Worm (Caenorhabditis elegans) whole organism, midembryonic: Measurements from ENCODE around the gene C39B5.2.

ENCODE experiments used
- cog-1 ChIP-seq: sonication (generic microtip); optimal IDR thresholded peaks from 2 replicates; lab custom pipeline; 2016; ENCODE audit warnings: missing genetic modification characterization, missing compliant biosample characterization
- flt-1 ChIP-seq: fragments of 200-800 bp; sonication (Bioruptor generic); IDR thresholded peaks from 2 replicates; pipeline ENCODE4 v1.3.6; 2022; ENCODE audit warnings: missing genetic modification characterization, missing compliant biosample characterization
- tab-1 ChIP-seq: fragments of 200-800 bp; sonication (Bioruptor generic); IDR thresholded peaks from 2 replicates; pipeline ENCODE4 v1.3.6; 2022; ENCODE audit warnings: missing genetic modification characterization, missing compliant biosample characterization
- ztf-23 ChIP-seq: fragments of 200-800 bp; sonication (Bioruptor generic); IDR thresholded peaks from 2 replicates; pipeline ENCODE4 v1.3.6; 2022; ENCODE audit warnings: missing genetic modification reagents, missing genetic modification characterization, missing compliant biosample characterization
- ztf-29 ChIP-seq: fragments of 200-800 bp; sonication (Bioruptor generic); IDR thresholded peaks from 2 replicates; pipeline ENCODE4 v1.3.6; 2022; ENCODE audit warnings: missing genetic modification reagents, missing genetic modification characterization, missing compliant biosample characterization

DNA sequence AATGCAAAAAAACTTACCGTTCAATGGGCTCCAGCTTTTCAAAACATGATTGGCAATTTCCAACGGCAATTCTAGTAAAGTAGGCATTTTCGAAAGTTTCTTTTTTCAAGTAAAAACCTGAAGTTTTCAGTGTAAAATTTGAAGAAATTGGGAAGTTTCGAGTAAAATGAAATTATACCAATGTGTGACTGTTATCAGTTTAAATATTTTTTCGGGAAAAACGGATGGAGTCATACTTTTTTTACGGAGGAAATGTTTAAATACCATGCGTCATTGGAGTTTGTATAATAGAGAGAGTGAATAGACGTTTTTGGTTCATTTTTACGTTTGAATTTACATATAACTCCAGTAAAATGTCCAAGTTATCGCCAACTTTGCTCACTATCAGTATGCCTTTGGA is 15.3 kb upstream of the C39B5.2 start, which contains the start of gene fbxa-12:
- TF ChIP-seq ztf-23 (GFP tag; lab: Robert Waterston, UW) (no peak), flt-1 (no peak), tab-1 (GFP tag; lab: Robert Waterston, UW) (no peak), cog-1 (tag; lab: Kevin White, UChicago) (no peak), ztf-29 (GFP tag; lab: Robert Waterston, UW) (no peak)
